Fruit fly (Drosophila melanogaster): ENCODE measurements around the gene LManI.

The LManI gene

dm6 chr2L:10439174-10439573, 17.9 kb downstream of the LManI start, which contains the start of gene Nse4 (continued):
- TF ChIP-seq CG30403 (GFP tag; optimal IDR thresholded peaks at IDR 0.05) (no peak), B-H2 (GFP tag; optimal IDR thresholded peaks at IDR 0.05) (no peak), fd102C (GFP tag; optimal IDR thresholded peaks at IDR 0.05) (no peak), CG17802 (tag; optimal IDR thresholded peaks at IDR 0.05) (peak; percentile 41), eve (GFP tag; optimal IDR thresholded peaks at IDR 0.05) (no peak), CG4360 (GFP tag; IDR thresholded peaks at IDR 0.05) (no peak), NfI (GFP tag; optimal IDR thresholded peaks at IDR 0.05) (no peak), Lhr (GFP tag; optimal IDR thresholded peaks at IDR 0.05) (no peak), Eip74EF (GFP tag; optimal IDR thresholded peaks at IDR 0.05) (no peak), CG1832 (GFP tag; optimal IDR thresholded peaks at IDR 0.05) (no peak), CG3838 (GFP tag; optimal IDR thresholded peaks at IDR 0.05) (no peak), Doc3 (GFP tag; IDR thresholded peaks at IDR 0.05; ENCODE audit: partially characterized antibody) (peak; percentile 46; the same call in 2 of the 3 replicates), CG7271 (tag; optimal IDR thresholded peaks at IDR 0.05) (no peak), al (GFP tag; IDR thresholded peaks at IDR 0.05) (no peak), ems (GFP tag; optimal IDR thresholded peaks at IDR 0.05) (no peak), CG30431 (GFP tag; optimal IDR thresholded peaks at IDR 0.05) (no peak), danr (GFP tag; IDR thresholded peaks at IDR 0.05) (no peak), Blimp-1 (GFP tag; optimal IDR thresholded peaks at IDR 0.05) (no peak), CG1792 (GFP tag; optimal IDR thresholded peaks at IDR 0.05) (no peak), p53 (GFP tag; optimal IDR thresholded peaks at IDR 0.05) (no peak), CG33557 (GFP tag; optimal IDR thresholded peaks at IDR 0.05) (no peak), en (GFP tag; optimal IDR thresholded peaks at IDR 0.05) (no peak), CoRest (tag; optimal IDR thresholded peaks at IDR 0.05) (peak; percentile 5), wdn (GFP tag; IDR thresholded peaks at IDR 0.05) (no peak), tx (GFP tag; optimal IDR thresholded peaks at IDR 0.05) (no peak), Ptx1 (GFP tag; IDR thresholded peaks at IDR 0.05) (no peak), tgo (GFP tag; IDR thresholded peaks at IDR 0.05) (no peak), Mad (GFP tag; optimal IDR thresholded peaks at IDR 0.05) (no peak), CG14441 (GFP tag; IDR thresholded peaks at IDR 0.05) (no peak), gsb (GFP tag; IDR thresholded peaks at IDR 0.05) (no peak), Sox102F (GFP tag; optimal IDR thresholded peaks at IDR 0.05) (no peak), CG10366 (GFP tag; IDR thresholded peaks at IDR 0.05) (no peak), Nf-YA (GFP tag; IDR thresholded peaks at IDR 0.05) (no peak), dmrt99B (tag; optimal IDR thresholded peaks at IDR 0.05) (no peak), CG12104 (GFP tag; optimal IDR thresholded peaks at IDR 0.05) (no peak), Doc2 (GFP tag; IDR thresholded peaks at IDR 0.05) (no peak), CG17568 (GFP tag; optimal IDR thresholded peaks at IDR 0.05) (no peak), CG11085 (GFP tag; IDR thresholded peaks at IDR 0.05) (no peak), gcm2 (GFP tag; optimal IDR thresholded peaks at IDR 0.05) (no peak), D19A (tag; optimal IDR thresholded peaks at IDR 0.05) (no peak), jing (GFP tag; optimal IDR thresholded peaks at IDR 0.05) (no peak), salm (tag; optimal IDR thresholded peaks at IDR 0.05) (no peak), Meics (GFP tag; optimal IDR thresholded peaks at IDR 0.05) (no peak), Hr39 (optimal IDR thresholded peaks at IDR 0.05) (no peak), CG11093 (GFP tag; IDR thresholded peaks at IDR 0.05) (no peak), ham (GFP tag; IDR thresholded peaks at IDR 0.05) (no peak), HLH54F (GFP tag; optimal IDR thresholded peaks at IDR 0.05) (no peak), HmgD (GFP tag; optimal IDR thresholded peaks at IDR 0.05) (no peak), CG14050 (GFP tag; IDR thresholded peaks at IDR 0.05) (no peak), C15 (GFP tag; IDR thresholded peaks at IDR 0.05) (no peak), rib (GFP tag; IDR thresholded peaks at IDR 0.05) (no peak), HHEX (GFP tag; optimal IDR thresholded peaks at IDR 0.05) (no peak), Max (GFP tag; optimal IDR thresholded peaks at IDR 0.05) (no peak)

Measured in whole organism, embryonic.